Worm (Caenorhabditis elegans) whole organism, young adult: ENCODE results near the gene clec-173.

Experiments used
- Y95B8A.8 ChIP-seq: fragments of 200-800 bp; sonication (Bioruptor generic); IDR thresholded peaks from 2 replicates; pipeline ENCODE4 v1.3.6; 2022; ENCODE audit warnings: missing genetic modification reagents, missing genetic modification characterization, missing compliant biosample characterization
- ama-1 ChIP-seq, 3 experiments: fragments of 150-350 bp in 1 of 3; sonication (generic microtip) in 2 of 3; optimal IDR thresholded peaks; 2 replicates each; lab custom pipeline; 2014 to 2018; ENCODE audit warnings: missing biosample characterization in 2 of 3, missing genetic modification characterization in 2 of 3, missing genetic modification reagents in 2 of 3
- bed-2 ChIP-seq: fragments of 200-800 bp; sonication (Bioruptor generic); IDR thresholded peaks from 2 replicates; pipeline ENCODE4 v1.3.6; 2022; ENCODE audit warnings: missing genetic modification reagents, missing genetic modification characterization, missing compliant biosample characterization
- ceh-27 ChIP-seq: fragments of 200-800 bp; sonication (Bioruptor generic); optimal IDR thresholded peaks from 2 replicates; lab custom pipeline; 2018; ENCODE audit warnings: mild to moderate bottlenecking, missing genetic modification characterization, moderate library complexity, missing compliant biosample characterization
- dpl-1 ChIP-seq: fragments of 150-350 bp; optimal IDR thresholded peaks from 2 replicates; lab custom pipeline; 2014; ENCODE audit warnings: missing biosample characterization, missing genetic modification reagents, missing genetic modification characterization
- ekl-4 ChIP-seq: fragments of 200-800 bp; sonication (Bioruptor generic); IDR thresholded peaks from 2 replicates; pipeline ENCODE4 v1.3.6; 2022; ENCODE audit warnings: missing genetic modification reagents, missing genetic modification characterization, missing compliant biosample characterization
- fkh-3 ChIP-seq: sonication (generic microtip); optimal IDR thresholded peaks from 2 replicates; lab custom pipeline; 2016; ENCODE audit warnings: mild to moderate bottlenecking, missing genetic modification characterization, missing compliant biosample characterization
- hlh-26 ChIP-seq: fragments of 200-800 bp; sonication (Bioruptor generic); conservative IDR thresholded peaks from 2 replicates; pipeline ENCODE4 v1.3.6; 2022; ENCODE audit warnings: missing genetic modification reagents, missing genetic modification characterization, missing compliant biosample characterization
- let-526 ChIP-seq: fragments of 200-800 bp; sonication (Bioruptor generic); IDR thresholded peaks from 2 replicates; pipeline ENCODE4 v1.3.6; 2022; ENCODE audit warnings: missing genetic modification reagents, missing genetic modification characterization, missing compliant biosample characterization
- nhr-90 ChIP-seq: sonication (generic microtip); optimal IDR thresholded peaks from 2 replicates; lab custom pipeline; 2016; ENCODE audit warnings: missing genotype, mild to moderate bottlenecking, missing genetic modification characterization, missing compliant biosample characterization
- snpc-1.1 ChIP-seq: sonication (generic microtip); optimal IDR thresholded peaks from 2 replicates; lab custom pipeline; 2017; ENCODE audit warnings: missing genetic modification characterization, mild to moderate bottlenecking, missing compliant biosample characterization, antibody characterized with exemption, moderate library complexity, missing genotype, missing genetic modification reagents; ENCODE audit not compliant: insufficient read depth

ce11 chrIV:3273295-3273694 is 5.8 kb upstream of the clec-173 start, which contains the start of gene T26C12.3:
- no peak for TF ChIP-seq hlh-26 (GFP tag; lab: Robert Waterston, UW)
- TF ChIP-seq ceh-27 (GFP tag; lab: Kevin White, UChicago): no peak
- no peak for TF ChIP-seq fkh-3 (tag; lab: Kevin White, UChicago)
- TF ChIP-seq bed-2: no peak
- no peak for TF ChIP-seq ama-1 (optimal IDR thresholded peaks at IDR 0.05; lab: Kevin White, UChicago)
- TF ChIP-seq ama-1 (GFP tag; optimal IDR thresholded peaks at IDR 0.05; lab: Kevin White, UChicago): no peak
- no peak for TF ChIP-seq snpc-1.1
- TF ChIP-seq ekl-4 (GFP tag; lab: Robert Waterston, UW): no peak
- no peak for TF ChIP-seq let-526
- no peak for TF ChIP-seq dpl-1 (GFP tag; lab: Kevin White, UChicago)
- TF ChIP-seq nhr-90 (tag; lab: Kevin White, UChicago): no peak
- TF ChIP-seq Y95B8A.8 (GFP tag; lab: Robert Waterston, UW): no peak
